Fruit fly (Drosophila melanogaster) whole organism, embryonic: ENCODE results near the gene CG6689.
A peak's percentile ranks its signal among the peaks of the same experiment; 100 is the strongest.

Experiments
- Bdp1 ChIP-seq: fragments of 200-800 bp; sonication (Bioruptor generic); optimal IDR thresholded peaks from 3 replicates; lab custom pipeline; 2016; ENCODE audit warnings: missing biosample characterization, missing genetic modification characterization
- CG10979 ChIP-seq: fragments of 200-800 bp; sonication (Bioruptor generic); optimal IDR thresholded peaks from 2 replicates; lab custom pipeline; 2018; ENCODE audit warnings: missing biosample characterization, mild to moderate bottlenecking, missing genetic modification characterization, moderate library complexity
- CG12071 ChIP-seq: fragments of 200-800 bp; sonication (Bioruptor generic); optimal IDR thresholded peaks from 3 replicates; lab custom pipeline; 2018; ENCODE audit warnings: missing biosample characterization, mild to moderate bottlenecking, missing genetic modification characterization
- CG13424 ChIP-seq: fragments of 200-800 bp; sonication (Bioruptor generic); optimal IDR thresholded peaks from 2 replicates; lab custom pipeline; 2019; ENCODE audit warnings: missing biosample characterization, mild to moderate bottlenecking, missing genetic modification characterization, moderate library complexity
- CG14441 ChIP-seq: fragments of 200-800 bp; sonication (Bioruptor generic); IDR thresholded peaks from 2 replicates; pipeline ENCODE4 v1.3.6; 2022; ENCODE audit warnings: missing biosample characterization, missing genetic modification characterization
- CG14710 ChIP-seq: fragments of 200-800 bp; sonication (Bioruptor generic); optimal IDR thresholded peaks from 3 replicates; lab custom pipeline; 2019; ENCODE audit warnings: missing biosample characterization, mild to moderate bottlenecking, missing genetic modification characterization, moderate library complexity
- CG14965 ChIP-seq: fragments of 200-800 bp; sonication (Bioruptor generic); optimal IDR thresholded peaks from 2 replicates; lab custom pipeline; 2016; ENCODE audit warnings: missing biosample characterization, missing genetic modification characterization, borderline replicate concordance
- CG1603 ChIP-seq: fragments of 200-800 bp; sonication (Bioruptor generic); optimal IDR thresholded peaks from 2 replicates; lab custom pipeline; 2019; ENCODE audit warnings: missing biosample characterization, mild to moderate bottlenecking, missing genetic modification characterization, moderate library complexity
- CG17359 ChIP-seq: fragments of 200-800 bp; sonication (Bioruptor generic); optimal IDR thresholded peaks from 3 replicates; lab custom pipeline; 2018; ENCODE audit warnings: missing biosample characterization, mild to moderate bottlenecking, missing genetic modification characterization, moderate library complexity
- CG17829 ChIP-seq: fragments of 200-800 bp; optimal IDR thresholded peaks from 2 replicates; lab custom pipeline; 2019; ENCODE audit warnings: missing biosample characterization, mild to moderate bottlenecking, missing genetic modification characterization, moderate library complexity
- CG2712 ChIP-seq: fragments of 200-800 bp; optimal IDR thresholded peaks from 3 replicates; lab custom pipeline; 2019; ENCODE audit warnings: missing biosample characterization, mild to moderate bottlenecking, missing genetic modification characterization, moderate library complexity
- CG2875 ChIP-seq: fragments of 200-800 bp; sonication (Bioruptor generic); optimal IDR thresholded peaks from 2 replicates; lab custom pipeline; 2017; ENCODE audit warnings: missing biosample characterization, mild to moderate bottlenecking, missing genetic modification characterization, missing genetic modification reagents
- CG31441 ChIP-seq: fragments of 200-800 bp; sonication (Bioruptor generic); IDR thresholded peaks from 2 replicates; pipeline ENCODE4 v1.3.6; 2022; ENCODE audit warnings: missing biosample characterization, missing genetic modification characterization
- CG32767 ChIP-seq: fragments of 200-800 bp; sonication (Bioruptor generic); IDR thresholded peaks from 2 replicates; pipeline ENCODE4 v1.3.6; 2022; ENCODE audit warnings: missing biosample characterization, missing genetic modification characterization
- CG32772 ChIP-seq: fragments of 200-800 bp; sonication (Bioruptor generic); IDR thresholded peaks from 2 replicates; pipeline ENCODE4 v1.3.6; 2022; ENCODE audit warnings: missing biosample characterization, missing genetic modification characterization
- CG4617 ChIP-seq: fragments of 200-800 bp; sonication (Bioruptor generic); optimal IDR thresholded peaks from 3 replicates; lab custom pipeline; 2016; ENCODE audit warnings: missing biosample characterization, missing genetic modification characterization, borderline replicate concordance
- CG6654 ChIP-seq: fragments of 200-800 bp; sonication (Bioruptor generic); optimal IDR thresholded peaks from 2 replicates; lab custom pipeline; 2017; ENCODE audit warnings: missing biosample characterization, mild to moderate bottlenecking, missing genetic modification characterization
- CG8281 ChIP-seq: fragments of 200-800 bp; sonication (Bioruptor generic); optimal IDR thresholded peaks from 2 replicates; lab custom pipeline; 2018; ENCODE audit warnings: missing biosample characterization, mild to moderate bottlenecking, missing genetic modification characterization, moderate library complexity
- CG8359 ChIP-seq: fragments of 200-800 bp; sonication (Bioruptor generic); optimal IDR thresholded peaks from 2 replicates; lab custom pipeline; 2017; ENCODE audit warnings: missing biosample characterization, mild to moderate bottlenecking, missing genetic modification characterization, borderline replicate concordance
- CG9215 ChIP-seq: fragments of 200-800 bp; sonication (Bioruptor generic); IDR thresholded peaks from 2 replicates; pipeline ENCODE4 v1.3.6; 2022; ENCODE audit warnings: missing biosample characterization, missing genetic modification characterization
- CG9797 ChIP-seq: fragments of 200-800 bp; sonication (Bioruptor generic); optimal IDR thresholded peaks from 3 replicates; lab custom pipeline; 2018; ENCODE audit warnings: missing biosample characterization, mild to moderate bottlenecking, missing genetic modification characterization
- CoRest ChIP-seq: fragments of 200-800 bp; sonication (Bioruptor generic); optimal IDR thresholded peaks from 3 replicates; lab custom pipeline; 2018; ENCODE audit warnings: missing biosample characterization, mild to moderate bottlenecking, missing genetic modification characterization, moderate library complexity
- Doc3 ChIP-seq: fragments of 200-800 bp; sonication (Bioruptor generic); IDR thresholded peaks from 3 replicates; pipeline ENCODE4 v1.3.6; 2022; ENCODE audit warnings: missing biosample characterization, missing genetic modification characterization; ENCODE audit not compliant: partially characterized antibody
- Dp ChIP-seq: fragments of 200-800 bp; sonication (Bioruptor generic); optimal IDR thresholded peaks from 2 replicates; lab custom pipeline; 2018; ENCODE audit warnings: missing biosample characterization, mild to moderate bottlenecking, missing genetic modification characterization, moderate library complexity
- Fer3 ChIP-seq: fragments of 200-800 bp; sonication (Bioruptor generic); optimal IDR thresholded peaks from 2 replicates; lab custom pipeline; 2018; ENCODE audit warnings: missing biosample characterization, mild to moderate bottlenecking, missing genetic modification characterization, moderate library complexity
- HmgZ ChIP-seq: fragments of 200-800 bp; sonication (Bioruptor generic); optimal IDR thresholded peaks from 2 replicates; lab custom pipeline; 2018; ENCODE audit warnings: missing biosample characterization, mild to moderate bottlenecking, missing genetic modification characterization
- Hr39 ChIP-seq: fragments of >200 bp; optimal IDR thresholded peaks from 2 replicates; lab custom pipeline; 2017
- MBD-R2 ChIP-seq: fragments of 200-800 bp; sonication (Bioruptor generic); IDR thresholded peaks from 2 replicates; pipeline ENCODE4 v1.3.6; 2022; ENCODE audit warnings: missing biosample characterization, missing genetic modification characterization
- Meics ChIP-seq: fragments of 200-800 bp; sonication (Bioruptor generic); optimal IDR thresholded peaks from 2 replicates; lab custom pipeline; 2017; ENCODE audit warnings: missing biosample characterization, mild to moderate bottlenecking, missing genetic modification characterization
- NC2α ChIP-seq: fragments of 200-800 bp; sonication (Bioruptor generic); optimal IDR thresholded peaks from 2 replicates; lab custom pipeline; 2016; ENCODE audit warnings: missing biosample characterization, missing genetic modification characterization
- Nf-YA ChIP-seq: fragments of 200-800 bp; sonication (Bioruptor generic); IDR thresholded peaks from 2 replicates; pipeline ENCODE4 v1.3.6; 2022; ENCODE audit warnings: missing biosample characterization, missing genetic modification characterization
- Sin3A ChIP-seq: fragments of >200 bp; optimal IDR thresholded peaks from 2 replicates; lab custom pipeline; 2018
- Taf1 ChIP-seq: fragments of 200-800 bp; sonication (Bioruptor generic); IDR thresholded peaks from 2 replicates; pipeline ENCODE4 v1.3.6; 2022; ENCODE audit warnings: missing biosample characterization, missing genetic modification characterization
- aop ChIP-seq: fragments of 200-800 bp; sonication (Bioruptor generic); IDR thresholded peaks from 2 replicates; pipeline ENCODE4 v1.3.6; 2022; ENCODE audit warnings: missing biosample characterization, missing genetic modification characterization
- crp ChIP-seq, 2 experiments: fragments of 200-800 bp; sonication (Bioruptor generic); optimal IDR thresholded peaks; 2 replicates in 1 of 2; 3 replicates in 1 of 2; lab custom pipeline; 2017; ENCODE audit warnings: missing biosample characterization in 2 of 2, missing genetic modification characterization in 2 of 2, mild to moderate bottlenecking in 1 of 2, moderate library complexity in 1 of 2
- eve ChIP-seq, 2 experiments: fragments of >200 bp; optimal IDR thresholded peaks; 2 replicates each; lab custom pipeline; 2017; ENCODE audit warnings: missing biosample characterization in 2 of 2, missing genetic modification characterization in 2 of 2
- ftz-f1 ChIP-seq: fragments of 200-800 bp; sonication (Bioruptor generic); optimal IDR thresholded peaks from 2 replicates; lab custom pipeline; 2016; ENCODE audit warnings: missing biosample characterization, missing genetic modification characterization
- gce ChIP-seq: fragments of 200-800 bp; sonication (Bioruptor generic); IDR thresholded peaks from 3 replicates; pipeline ENCODE4 v1.3.6; 2022; ENCODE audit warnings: missing biosample characterization, missing genetic modification characterization
- gfzf ChIP-seq: fragments of 200-800 bp; sonication (Bioruptor generic); optimal IDR thresholded peaks from 2 replicates; lab custom pipeline; 2016; ENCODE audit warnings: missing biosample characterization, mild to moderate bottlenecking, missing genetic modification characterization, moderate library complexity
- gt ChIP-seq: fragments of 200-800 bp; sonication (Bioruptor generic); IDR thresholded peaks from 2 replicates; pipeline ENCODE4 v1.3.6; 2022; ENCODE audit warnings: missing biosample characterization, missing genetic modification characterization
- hth ChIP-seq: fragments of >200 bp; optimal IDR thresholded peaks from 2 replicates; lab custom pipeline; 2017; ENCODE audit warnings: inconsistent platforms
- lab ChIP-seq: fragments of 200-800 bp; sonication (Bioruptor generic); optimal IDR thresholded peaks from 3 replicates; lab custom pipeline; 2017; ENCODE audit warnings: missing biosample characterization, missing genetic modification characterization, mild to moderate bottlenecking, moderate library complexity, missing genetic modification reagents
- nau ChIP-seq: fragments of 200-800 bp; sonication (Bioruptor generic); optimal IDR thresholded peaks from 3 replicates; lab custom pipeline; 2017; ENCODE audit warnings: missing biosample characterization, mild to moderate bottlenecking, missing genetic modification characterization, missing genetic modification reagents
- nom ChIP-seq: fragments of 200-800 bp; sonication (Bioruptor generic); optimal IDR thresholded peaks from 2 replicates; lab custom pipeline; 2017; ENCODE audit warnings: missing biosample characterization, missing genetic modification characterization, mild to moderate bottlenecking, moderate library complexity, missing genetic modification reagents
- pzg ChIP-seq: fragments of 200-800 bp; sonication (Bioruptor generic); optimal IDR thresholded peaks from 3 replicates; lab custom pipeline; 2018; ENCODE audit warnings: missing biosample characterization, mild to moderate bottlenecking, missing genetic modification characterization, moderate library complexity
- shn ChIP-seq: fragments of 200-800 bp; sonication (Bioruptor generic); optimal IDR thresholded peaks from 3 replicates; lab custom pipeline; 2016; ENCODE audit warnings: missing biosample characterization, missing genetic modification characterization
- trem ChIP-seq: fragments of 200-800 bp; optimal IDR thresholded peaks from 3 replicates; lab custom pipeline; 2019; ENCODE audit warnings: missing biosample characterization, mild to moderate bottlenecking, missing genetic modification characterization, moderate library complexity
- vnd ChIP-seq: fragments of 200-800 bp; sonication (Bioruptor generic); IDR thresholded peaks from 3 replicates; pipeline ENCODE4 v1.3.6; 2022; ENCODE audit warnings: missing biosample characterization, missing genetic modification characterization; ENCODE audit not compliant: partially characterized antibody
- vvl ChIP-seq: fragments of 200-800 bp; sonication (Bioruptor generic); IDR thresholded peaks from 2 replicates; pipeline ENCODE4 v1.3.6; 2022; ENCODE audit warnings: missing biosample characterization, missing genetic modification characterization
- z ChIP-seq: fragments of 200-800 bp; sonication (Bioruptor generic); IDR thresholded peaks from 3 replicates; pipeline ENCODE4 v1.3.6; 2022; ENCODE audit warnings: missing biosample characterization, missing genetic modification characterization
- zfh1 ChIP-seq: fragments of 200-800 bp; sonication (Bioruptor generic); IDR thresholded peaks from 3 replicates; pipeline ENCODE4 v1.3.6; 2022; ENCODE audit warnings: missing biosample characterization, missing genetic modification characterization

Gene CG6689

dm6 chr3R:11231705-11232261 lies 11.9 kb upstream of the CG6689 start, which contains the start of the genes CG17187 and Dph3:
Gene CG17187, minus strand, starts transcription at chr3R:11231879.
Gene Dph3, plus strand, starts transcription at chr3R:11231912.
- TF ChIP-seq CG1603 (tag; lab: Kevin White, UChicago) (peak; percentile 31), Nf-YA (GFP tag; lab: Robert Waterston, UW) (no peak), CG32772 (no peak), CG31441 (GFP tag; lab: Robert Waterston, UW) (no peak), gfzf (GFP tag; lab: Kevin White, UChicago) (peak; percentile 56), gt (GFP tag; lab: Robert Waterston, UW) (no peak), CG8281 (tag; lab: Kevin White, UChicago) (no peak), Doc3 (no peak), CG14710 (peak; percentile 5), CG6654 (GFP tag; lab: Kevin White, UChicago) (no peak), CG17359 (tag; lab: Kevin White, UChicago) (no peak), lab (GFP tag; lab: Kevin White, UChicago) (no peak), pzg (GFP tag; lab: Kevin White, UChicago) (peak; percentile 40), CG9797 (GFP tag; lab: Kevin White, UChicago) (peak; percentile 15), gce (GFP tag; lab: Robert Waterston, UW) (no peak), CG12071 (GFP tag; lab: Kevin White, UChicago) (no peak), vnd (GFP tag; lab: Robert Waterston, UW) (no peak), CG13424 (tag; lab: Kevin White, UChicago) (no peak), CG32767 (no peak), hth (lab: Kevin White, UChicago) (no peak), CG14441 (GFP tag; lab: Robert Waterston, UW) (no peak), Meics (GFP tag; lab: Kevin White, UChicago) (no peak), crp (GFP tag; optimal IDR thresholded peaks at IDR 0.05; lab: Kevin White, UChicago) (peak; percentile 71 to 91), CG8359 (GFP tag; lab: Kevin White, UChicago) (no peak), Dp (GFP tag; lab: Kevin White, UChicago) (peak; percentile 10), Fer3 (no peak), Taf1 (GFP tag; lab: Robert Waterston, UW) (no peak), CG2712 (no peak), shn (GFP tag; lab: Kevin White, UChicago) (no peak), Hr39 (lab: Kevin White, UChicago) (no peak), eve (GFP tag; optimal IDR thresholded peaks at IDR 0.05; lab: Kevin White, UChicago) (no peak), CG14965 (no peak), Bdp1 (no peak), trem (peak; percentile 98), NC2α (GFP tag; lab: Kevin White, UChicago) (no peak), CG10979 (peak; percentile 35), ftz-f1 (GFP tag; lab: Kevin White, UChicago) (peak; percentile 70), CG4617 (GFP tag; lab: Kevin White, UChicago) (peak; percentile 14), vvl (GFP tag; lab: Robert Waterston, UW) (peak; percentile 26; the same call in 1 of the 2 replicates), CG17829 (tag; lab: Kevin White, UChicago) (no peak), CoRest (no peak), Sin3A (lab: Kevin White, UChicago) (peak; percentile 14), z (GFP tag; lab: Robert Waterston, UW) (no peak), CG9215 (GFP tag; lab: Robert Waterston, UW) (no peak), HmgZ (peak; percentile 3), aop (GFP tag; lab: Robert Waterston, UW) (no peak), CG2875 (GFP tag; lab: Kevin White, UChicago) (no peak), MBD-R2 (peak; percentile 85), nom (no peak), zfh1 (GFP tag; lab: Robert Waterston, UW) (no peak), nau (no peak)
